Worm (Caenorhabditis elegans) whole organism, young adult: Measurements from ENCODE around the gene R05G9.5.

Experiments
- F22D6.2 ChIP-seq: sonication (generic microtip); optimal IDR thresholded peaks from 2 replicates; lab custom pipeline; 2016; ENCODE audit warnings: mild to moderate bottlenecking, missing genetic modification characterization, missing compliant biosample characterization
- F49E8.2 ChIP-seq: sonication (generic microtip); optimal IDR thresholded peaks from 3 replicates; lab custom pipeline; 2017; ENCODE audit warnings: missing genetic modification characterization, mild to moderate bottlenecking, missing compliant biosample characterization, antibody characterized with exemption, moderate library complexity; ENCODE audit not compliant: insufficient read depth
- F55B11.4 ChIP-seq: sonication (generic microtip); optimal IDR thresholded peaks from 2 replicates; lab custom pipeline; 2016; ENCODE audit warnings: missing compliant biosample characterization, missing genetic modification characterization, borderline replicate concordance; ENCODE audit not compliant: insufficient read depth
- F57A8.1 ChIP-seq: fragments of 200-800 bp; sonication (Bioruptor generic); optimal IDR thresholded peaks from 2 replicates; lab custom pipeline; 2018; ENCODE audit warnings: mild to moderate bottlenecking, missing genetic modification characterization, moderate library complexity, missing compliant biosample characterization
- K11D2.4 ChIP-seq: fragments of 200-800 bp; sonication (Bioruptor generic); IDR thresholded peaks from 2 replicates; pipeline ENCODE4 v1.3.6; 2022; ENCODE audit warnings: missing genetic modification reagents, missing genetic modification characterization, missing compliant biosample characterization
- T07F8.4 ChIP-seq: sonication (generic microtip); optimal IDR thresholded peaks from 2 replicates; lab custom pipeline; 2016; ENCODE audit warnings: mild to moderate bottlenecking, missing genetic modification characterization, moderate library complexity, missing compliant biosample characterization
- Y53F4B.3 ChIP-seq: fragments of 200-800 bp; sonication (Bioruptor generic); IDR thresholded peaks from 2 replicates; pipeline ENCODE4 v1.3.6; 2022; ENCODE audit warnings: missing genetic modification reagents, missing genetic modification characterization, missing compliant biosample characterization
- Y56A3A.18 ChIP-seq: fragments of 200-800 bp; sonication (Bioruptor generic); IDR thresholded peaks from 2 replicates; pipeline ENCODE4 v1.3.6; 2022; ENCODE audit warnings: missing genetic modification reagents, missing genetic modification characterization, missing compliant biosample characterization
- Y67H2A.10 ChIP-seq: fragments of 200-800 bp; sonication (Bioruptor generic); conservative IDR thresholded peaks from 2 replicates; pipeline ENCODE4 v1.3.6; 2022; ENCODE audit warnings: missing genetic modification reagents, missing genetic modification characterization, missing compliant biosample characterization
- Y79H2A.3 ChIP-seq: fragments of 200-800 bp; sonication (Bioruptor generic); conservative IDR thresholded peaks from 2 replicates; pipeline ENCODE4 v1.3.6; 2022; ENCODE audit warnings: missing genetic modification reagents, missing genetic modification characterization, missing compliant biosample characterization
- atf-7 ChIP-seq: sonication (generic microtip); optimal IDR thresholded peaks from 2 replicates; lab custom pipeline; 2017; ENCODE audit warnings: mild to moderate bottlenecking, missing genetic modification characterization, missing compliant biosample characterization
- cebp-1 ChIP-seq, 2 experiments: fragments of 200-800 bp in 1 of 2; sonication (Bioruptor generic) in 1 of 2; sonication (generic microtip) in 1 of 2; IDR thresholded peaks in 1 of 2; optimal IDR thresholded peaks in 1 of 2; 2 replicates each; pipeline versions ENCODE4 v1.3.6 to Lab custom; 2017 to 2022; ENCODE audit warnings: missing compliant biosample characterization in 2 of 2, missing genetic modification characterization in 2 of 2, mild to moderate bottlenecking in 1 of 2, missing genetic modification reagents in 1 of 2, moderate library complexity in 1 of 2
- ceh-100 ChIP-seq: fragments of 200-800 bp; sonication (Bioruptor generic); IDR thresholded peaks from 2 replicates; pipeline ENCODE4 v1.3.6; 2022; ENCODE audit warnings: missing genetic modification reagents, missing genetic modification characterization, missing compliant biosample characterization
- ceh-27 ChIP-seq: fragments of 200-800 bp; sonication (Bioruptor generic); optimal IDR thresholded peaks from 2 replicates; lab custom pipeline; 2018; ENCODE audit warnings: mild to moderate bottlenecking, missing genetic modification characterization, moderate library complexity, missing compliant biosample characterization
- ceh-91 ChIP-seq: fragments of 200-800 bp; sonication (Bioruptor generic); IDR thresholded peaks from 2 replicates; pipeline ENCODE4 v1.3.6; 2022; ENCODE audit warnings: missing genetic modification reagents, missing genetic modification characterization, missing compliant biosample characterization
- dpl-1 ChIP-seq: fragments of 150-350 bp; optimal IDR thresholded peaks from 2 replicates; lab custom pipeline; 2014; ENCODE audit warnings: missing biosample characterization, missing genetic modification reagents, missing genetic modification characterization
- efl-1 ChIP-seq: fragments of 150-350 bp; optimal IDR thresholded peaks from 2 replicates; lab custom pipeline; 2014; ENCODE audit warnings: missing biosample characterization, missing genetic modification reagents, missing genetic modification characterization
- egl-18 ChIP-seq: fragments of 200-800 bp; sonication (Bioruptor generic); IDR thresholded peaks from 2 replicates; pipeline ENCODE4 v1.3.6; 2022; ENCODE audit warnings: missing genetic modification reagents, missing genetic modification characterization, missing compliant biosample characterization
- egl-44 ChIP-seq: fragments of 200-800 bp; sonication (Bioruptor generic); IDR thresholded peaks from 2 replicates; pipeline ENCODE4 v1.3.6; 2022; ENCODE audit warnings: missing genetic modification reagents, missing genetic modification characterization, missing compliant biosample characterization
- egrh-3 ChIP-seq: fragments of 200-800 bp; sonication (Bioruptor generic); IDR thresholded peaks from 2 replicates; pipeline ENCODE4 v1.3.6; 2022; ENCODE audit warnings: missing genetic modification reagents, missing genetic modification characterization, missing compliant biosample characterization
- ets-4 ChIP-seq: fragments of 200-800 bp; sonication (Bioruptor generic); optimal IDR thresholded peaks from 2 replicates; lab custom pipeline; 2018; ENCODE audit warnings: mild to moderate bottlenecking, missing genetic modification characterization, missing compliant biosample characterization
- him-1 ChIP-seq: sonication (generic microtip); optimal IDR thresholded peaks from 2 replicates; lab custom pipeline; 2016; ENCODE audit warnings: missing genotype, missing genetic modification reagents, missing genetic modification characterization, missing compliant biosample characterization
- hmg-1.2 ChIP-seq: fragments of 200-800 bp; sonication (Bioruptor generic); IDR thresholded peaks from 2 replicates; pipeline ENCODE4 v1.3.6; 2022; ENCODE audit warnings: missing genetic modification reagents, missing genetic modification characterization, missing compliant biosample characterization
- hsf-1 ChIP-seq: fragments of 200-800 bp; sonication (Bioruptor generic); IDR thresholded peaks from 2 replicates; pipeline ENCODE4 v1.3.6; 2022; ENCODE audit warnings: missing genetic modification reagents, missing genetic modification characterization, missing compliant biosample characterization
- lin-40 ChIP-seq: sonication (generic microtip); optimal IDR thresholded peaks from 2 replicates; lab custom pipeline; 2016; ENCODE audit warnings: missing genetic modification characterization, mild to moderate bottlenecking, missing compliant biosample characterization, missing genotype, missing genetic modification reagents
- lin-54 ChIP-seq: fragments of 200-800 bp; sonication (Bioruptor generic); optimal IDR thresholded peaks from 2 replicates; lab custom pipeline; 2018; ENCODE audit warnings: mild to moderate bottlenecking, missing genetic modification characterization, missing compliant biosample characterization
- madf-8 ChIP-seq: fragments of 200-800 bp; sonication (Bioruptor generic); conservative IDR thresholded peaks from 2 replicates; pipeline ENCODE4 v1.3.6; 2022; ENCODE audit warnings: missing genetic modification reagents, missing genetic modification characterization, missing compliant biosample characterization
- mes-4 ChIP-seq: sonication (generic microtip); optimal IDR thresholded peaks from 2 replicates; lab custom pipeline; 2016; ENCODE audit warnings: missing genotype, missing genetic modification characterization, missing compliant biosample characterization
- nfya-1 ChIP-seq: sonication (generic microtip); optimal IDR thresholded peaks from 2 replicates; lab custom pipeline; 2017; ENCODE audit warnings: antibody characterized with exemption, missing compliant biosample characterization, missing genetic modification characterization, borderline replicate concordance; ENCODE audit not compliant: insufficient read depth
- nhr-90 ChIP-seq: sonication (generic microtip); optimal IDR thresholded peaks from 2 replicates; lab custom pipeline; 2016; ENCODE audit warnings: missing genotype, mild to moderate bottlenecking, missing genetic modification characterization, missing compliant biosample characterization
- pha-4 ChIP-seq: fragments of 150-350 bp; sonication (generic microtip); optimal IDR thresholded peaks from 2 replicates; lab custom pipeline; 2014; ENCODE audit warnings: missing biosample characterization, missing genetic modification reagents, missing genetic modification characterization
- repo-1 ChIP-seq: sonication (generic microtip); optimal IDR thresholded peaks from 2 replicates; lab custom pipeline; 2017; ENCODE audit warnings: mild to moderate bottlenecking, missing genetic modification characterization, missing compliant biosample characterization
- rpc-1 ChIP-seq, 2 experiments: fragments of 150-350 bp in 1 of 2; sonication (generic microtip) in 1 of 2; optimal IDR thresholded peaks; 2 replicates each; lab custom pipeline; 2014 to 2018; ENCODE audit warnings: missing biosample characterization in 1 of 2, missing genetic modification characterization in 1 of 2, missing genetic modification reagents in 1 of 2, missing genotype in 1 of 2
- snpc-3.4 ChIP-seq: sonication (generic microtip); optimal IDR thresholded peaks from 2 replicates; lab custom pipeline; 2017; ENCODE audit warnings: missing genetic modification characterization, mild to moderate bottlenecking, missing compliant biosample characterization, antibody characterized with exemption, moderate library complexity, missing genotype, missing genetic modification reagents
- somi-1 ChIP-seq: fragments of 200-800 bp; sonication (Bioruptor generic); optimal IDR thresholded peaks from 2 replicates; lab custom pipeline; 2018; ENCODE audit warnings: mild to moderate bottlenecking, missing genetic modification characterization, missing compliant biosample characterization
- sptf-2 ChIP-seq: fragments of 200-800 bp; sonication (Bioruptor generic); optimal IDR thresholded peaks from 2 replicates; lab custom pipeline; 2018; ENCODE audit warnings: mild to moderate bottlenecking, missing genetic modification characterization, missing compliant biosample characterization
- tbp1 ChIP-seq: fragments of 200-800 bp; sonication (Bioruptor generic); optimal IDR thresholded peaks from 2 replicates; lab custom pipeline; 2018; ENCODE audit warnings: mild to moderate bottlenecking, missing genetic modification characterization, missing compliant biosample characterization
- tlf-1 ChIP-seq: fragments of 200-800 bp; sonication (Bioruptor generic); optimal IDR thresholded peaks from 2 replicates; lab custom pipeline; 2018; ENCODE audit warnings: mild to moderate bottlenecking, missing genetic modification characterization, missing compliant biosample characterization
- unc-62 ChIP-seq: fragments of 150-350 bp; optimal IDR thresholded peaks from 2 replicates; lab custom pipeline; 2014; ENCODE audit warnings: missing biosample characterization, missing genetic modification reagents, missing genetic modification characterization
- xnd-1 ChIP-seq: sonication (generic microtip); optimal IDR thresholded peaks from 2 replicates; lab custom pipeline; 2016; ENCODE audit warnings: missing genotype, missing genetic modification reagents, missing genetic modification characterization, missing compliant biosample characterization
- zfh-2 ChIP-seq: fragments of 200-800 bp; sonication (Bioruptor generic); conservative IDR thresholded peaks from 2 replicates; pipeline ENCODE4 v1.3.6; 2022; ENCODE audit warnings: missing genetic modification reagents, missing genetic modification characterization, missing compliant biosample characterization
- zim-3 ChIP-seq: sonication (generic microtip); optimal IDR thresholded peaks from 2 replicates; lab custom pipeline; 2017; ENCODE audit warnings: mild to moderate bottlenecking, missing genetic modification characterization, moderate library complexity, missing compliant biosample characterization
- ztf-6 ChIP-seq: fragments of 200-800 bp; sonication (Bioruptor generic); IDR thresholded peaks from 2 replicates; pipeline ENCODE4 v1.3.6; 2022; ENCODE audit warnings: missing genetic modification reagents, missing genetic modification characterization, missing compliant biosample characterization

The R05G9.5 gene

ce11 chrII:6497137-6497536, 2.9 kb downstream of the R05G9.5 start:
- TF ChIP-seq egrh-3 (GFP tag; lab: Robert Waterston, UW) (no peak), lin-40 (tag; lab: Kevin White, UChicago) (no peak), nhr-90 (tag; lab: Kevin White, UChicago) (no peak), ceh-100 (GFP tag; lab: Robert Waterston, UW) (no peak), ceh-91 (no peak), atf-7 (no peak), hmg-1.2 (GFP tag; lab: Robert Waterston, UW) (no peak), Y53F4B.3 (GFP tag; lab: Robert Waterston, UW) (no peak), mes-4 (tag; lab: Kevin White, UChicago) (no peak), rpc-1 (optimal IDR thresholded peaks at IDR 0.05; lab: Kevin White, UChicago) (no peak), rpc-1 (tag; optimal IDR thresholded peaks at IDR 0.05; lab: Kevin White, UChicago) (no peak), Y67H2A.10 (no peak), F22D6.2 (tag; lab: Kevin White, UChicago) (no peak), unc-62 (GFP tag; lab: Kevin White, UChicago) (no peak), K11D2.4 (GFP tag; lab: Robert Waterston, UW) (no peak), F55B11.4 (tag; lab: Kevin White, UChicago) (no peak)

ce11 chrII:6496496-6496895, 3.6 kb downstream of the R05G9.5 start:
- TF ChIP-seq egl-18 (GFP tag; lab: Robert Waterston, UW) (no peak), F57A8.1 (GFP tag; lab: Kevin White, UChicago) (no peak), tlf-1 (GFP tag; lab: Kevin White, UChicago) (no peak), snpc-3.4 (no peak), somi-1 (GFP tag; lab: Kevin White, UChicago) (no peak), xnd-1 (tag; lab: Kevin White, UChicago) (no peak), egl-44 (GFP tag; lab: Robert Waterston, UW) (no peak), cebp-1 (GFP tag; IDR thresholded peaks at IDR 0.05; lab: Robert Waterston, UW) (no peak), cebp-1 (tag; optimal IDR thresholded peaks at IDR 0.05; lab: Kevin White, UChicago) (no peak), Y56A3A.18 (GFP tag; lab: Robert Waterston, UW) (no peak), ets-4 (GFP tag; lab: Kevin White, UChicago) (no peak), dpl-1 (GFP tag; lab: Kevin White, UChicago) (no peak)
- TF ChIP-seq, all 124 proteins: peak for 0

- TF ChIP-seq repo-1 (peak; percentile 26), him-1 (no peak), Y79H2A.3 (GFP tag; lab: Robert Waterston, UW) (no peak), nfya-1 (no peak), egl-44 (GFP tag; lab: Robert Waterston, UW) (no peak), egl-18 (GFP tag; lab: Robert Waterston, UW) (no peak), tbp1 (no peak), atf-7 (no peak), Y56A3A.18 (GFP tag; lab: Robert Waterston, UW) (no peak), efl-1 (no peak), zim-3 (no peak), madf-8 (no peak), zfh-2 (GFP tag; lab: Robert Waterston, UW) (no peak), ceh-27 (GFP tag; lab: Kevin White, UChicago) (no peak), ztf-6 (GFP tag; lab: Robert Waterston, UW) (no peak), sptf-2 (GFP tag; lab: Kevin White, UChicago) (no peak), F49E8.2 (tag; lab: Kevin White, UChicago) (peak; percentile 31), nhr-90 (tag; lab: Kevin White, UChicago) (no peak), pha-4 (tag; lab: Kevin White, UChicago) (no peak), T07F8.4 (tag; lab: Kevin White, UChicago) (no peak), hsf-1 (peak; percentile 60), ceh-100 (GFP tag; lab: Robert Waterston, UW) (0 out of 2 replicates have a peak, but pooled peaks have one; percentile 35), lin-54 (peak; percentile 1)
Measured at ce11 chrII:6493709-6494326, 6.2 kb downstream of the R05G9.5 start.
